Fruit fly (Drosophila melanogaster) whole organism: ENCODE data around the gene Cf2.

ENCODE experiments used
- CG8478 ChIP-seq: fragments of >200 bp; optimal IDR thresholded peaks from 2 replicates; lab custom pipeline; 2018; ENCODE audit warnings: inconsistent platforms
- Dll ChIP-seq: fragments of >200 bp; optimal IDR thresholded peaks from 2 replicates; lab custom pipeline; 2017
- EcR ChIP-seq, 2 experiments: fragments of >200 bp; optimal IDR thresholded peaks; 2 replicates each; lab custom pipeline; 2017; ENCODE audit warnings: missing biosample characterization in 2 of 2, missing genetic modification characterization in 2 of 2, missing genetic modification reagents in 2 of 2
- pan ChIP-seq: fragments of >200 bp; optimal IDR thresholded peaks from 2 replicates; lab custom pipeline; 2017
- psq ChIP-seq: fragments of >200 bp; optimal IDR thresholded peaks from 2 replicates; lab custom pipeline; 2017
- usp ChIP-seq: fragments of >200 bp; optimal IDR thresholded peaks from 2 replicates; lab custom pipeline; 2017; ENCODE audit warnings: missing biosample characterization, missing genetic modification characterization, mixed read lengths

The Cf2 gene

dm6 chr2L:4882131-4883022, 530 bp downstream of the Cf2 start:
- no peak for TF ChIP-seq psq (lab: Kevin White, UChicago)
- no peak for TF ChIP-seq Dll (lab: Kevin White, UChicago)

DNA sequence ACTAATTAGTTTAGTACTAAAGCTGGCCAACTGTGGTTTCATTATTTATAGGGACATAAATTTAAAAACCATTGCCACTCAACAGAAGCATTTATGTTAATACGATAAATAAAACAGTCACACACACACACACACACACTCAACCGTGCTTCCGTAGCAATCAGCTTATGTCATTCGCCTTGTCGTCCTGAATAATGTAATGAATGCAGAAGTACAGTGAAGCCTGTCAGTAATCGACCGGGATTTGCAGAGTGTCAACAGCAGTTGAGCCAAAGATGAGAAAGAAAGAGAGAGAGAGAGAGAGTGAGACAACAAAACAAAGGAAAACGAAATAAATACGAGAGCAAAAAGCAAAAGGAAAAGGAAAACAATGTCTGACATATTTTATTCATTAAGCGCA, 14.5 kb downstream of the Cf2 start:
- no peak for TF ChIP-seq pan (lab: Kevin White, UChicago)
- no peak for TF ChIP-seq psq (lab: Kevin White, UChicago)
- no peak for TF ChIP-seq usp
- TF ChIP-seq Dll (lab: Kevin White, UChicago): no peak
- TF ChIP-seq EcR (GFP tag; optimal IDR thresholded peaks at IDR 0.05; lab: Kevin White, UChicago): no peak

dm6 chr2L:4865400-4865799, 17.5 kb downstream of the Cf2 start:
- no peak for TF ChIP-seq psq (lab: Kevin White, UChicago)
- TF ChIP-seq EcR (GFP tag; optimal IDR thresholded peaks at IDR 0.05; lab: Kevin White, UChicago): no peak
- TF ChIP-seq Dll (lab: Kevin White, UChicago): no peak
- no peak for TF ChIP-seq CG8478 (lab: Kevin White, UChicago)
- TF ChIP-seq pan (lab: Kevin White, UChicago): no peak
- no peak for TF ChIP-seq usp

dm6 chr2L:4861503-4861902, 21.4 kb downstream of the Cf2 start:
- no peak for TF ChIP-seq EcR (GFP tag; optimal IDR thresholded peaks at IDR 0.05; lab: Kevin White, UChicago)
- TF ChIP-seq Dll (lab: Kevin White, UChicago): no peak
- TF ChIP-seq pan (lab: Kevin White, UChicago): no peak
- no peak for TF ChIP-seq usp
- TF ChIP-seq psq (lab: Kevin White, UChicago): no peak
- TF ChIP-seq CG8478 (lab: Kevin White, UChicago): no peak

DNA sequence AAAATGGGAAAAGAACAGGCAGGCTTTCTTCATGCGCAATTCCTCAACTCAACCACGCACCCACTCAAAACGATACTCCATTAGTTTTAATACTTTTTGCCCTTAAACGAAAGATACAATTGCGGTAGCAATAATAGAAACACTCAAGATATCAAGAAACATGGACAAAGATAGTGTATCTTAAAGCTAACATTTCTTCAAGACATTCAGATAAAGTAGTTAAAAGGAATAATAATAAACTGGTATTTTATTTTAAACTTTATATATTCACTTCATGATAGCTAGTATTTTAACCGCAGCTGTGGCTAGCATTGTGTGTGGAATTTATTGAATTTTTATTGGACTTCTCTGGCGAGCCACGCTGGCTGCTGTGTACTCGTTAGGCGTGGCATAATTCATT, 26.8 kb downstream of the Cf2 start:
- no peak for TF ChIP-seq Dll (lab: Kevin White, UChicago)

dm6 chr2L:4854822-4855221, 28.1 kb downstream of the Cf2 start:
- TF ChIP-seq Dll (lab: Kevin White, UChicago): no peak
- no peak for TF ChIP-seq EcR (GFP tag; optimal IDR thresholded peaks at IDR 0.05; lab: Kevin White, UChicago)
- TF ChIP-seq pan (lab: Kevin White, UChicago): no peak
- TF ChIP-seq psq (lab: Kevin White, UChicago): no peak
- no peak for TF ChIP-seq CG8478 (lab: Kevin White, UChicago)
- TF ChIP-seq usp: no peak

- no peak for TF ChIP-seq usp
- no peak for TF ChIP-seq Dll (lab: Kevin White, UChicago)
- no peak for TF ChIP-seq EcR (GFP tag; optimal IDR thresholded peaks at IDR 0.05; lab: Kevin White, UChicago)
- no peak for TF ChIP-seq psq (lab: Kevin White, UChicago)
- no peak for TF ChIP-seq CG8478 (lab: Kevin White, UChicago)
- TF ChIP-seq pan (lab: Kevin White, UChicago): no peak
Observed at dm6 chr2L:4852605-4853102, 30.3 kb downstream of the Cf2 start, which contains the start of gene smog. Gene smog (plus strand): TSS chr2L:4852864.

DNA sequence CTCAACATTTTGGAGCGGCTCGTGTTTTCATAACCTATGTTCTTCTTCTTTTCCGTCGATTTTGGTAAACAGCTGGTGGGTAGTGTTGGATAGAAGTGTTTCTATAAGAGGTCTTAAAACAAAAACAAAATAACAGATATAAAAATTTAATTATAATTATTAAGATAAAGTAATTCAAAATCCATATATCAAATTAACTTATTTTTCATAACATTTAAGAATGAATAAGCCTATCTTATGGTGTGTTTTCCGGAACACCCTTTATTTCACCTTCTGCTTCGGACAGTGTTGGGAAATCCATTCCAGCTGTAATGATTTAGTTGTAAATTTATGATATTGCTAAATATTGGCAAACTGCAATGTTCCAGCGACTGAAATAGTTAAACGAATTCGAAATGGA, 32.6 kb downstream of the Cf2 start, which contains the start of the genes mRpS2 and Mon1:
Gene mRpS2 (minus strand): TSS at position 64 of the 400 bp plus-strand sequence.
Gene Mon1 (plus strand): TSS at position 286 of the 400 bp plus-strand sequence.
- TF ChIP-seq CG8478 (lab: Kevin White, UChicago) (no peak), usp (no peak), Dll (lab: Kevin White, UChicago) (no peak), pan (lab: Kevin White, UChicago) (no peak), psq (lab: Kevin White, UChicago) (no peak), EcR (GFP tag; optimal IDR thresholded peaks at IDR 0.05; lab: Kevin White, UChicago) (no peak)

- TF ChIP-seq psq (lab: Kevin White, UChicago): no peak
- TF ChIP-seq usp: no peak
- no peak for TF ChIP-seq Dll (lab: Kevin White, UChicago)
- no peak for TF ChIP-seq pan (lab: Kevin White, UChicago)
- TF ChIP-seq CG8478 (lab: Kevin White, UChicago): no peak
Observed at dm6 chr2L:4847191-4847853, 35.6 kb downstream of the Cf2 start, which contains the start of the genes mxt and CG11927. Gene mxt (minus strand): TSS chr2L:4847295. Gene CG11927 (plus strand): TSS chr2L:4847766.

- no peak for TF ChIP-seq usp
- TF ChIP-seq EcR (GFP tag; optimal IDR thresholded peaks at IDR 0.05; lab: Kevin White, UChicago): no peak
- TF ChIP-seq Dll (lab: Kevin White, UChicago): no peak
- no peak for TF ChIP-seq pan (lab: Kevin White, UChicago)
- TF ChIP-seq CG8478 (lab: Kevin White, UChicago): no peak
- TF ChIP-seq psq (lab: Kevin White, UChicago): no peak
Observed at dm6 chr2L:4846629-4847125, 36.2 kb downstream of the Cf2 start.

DNA sequence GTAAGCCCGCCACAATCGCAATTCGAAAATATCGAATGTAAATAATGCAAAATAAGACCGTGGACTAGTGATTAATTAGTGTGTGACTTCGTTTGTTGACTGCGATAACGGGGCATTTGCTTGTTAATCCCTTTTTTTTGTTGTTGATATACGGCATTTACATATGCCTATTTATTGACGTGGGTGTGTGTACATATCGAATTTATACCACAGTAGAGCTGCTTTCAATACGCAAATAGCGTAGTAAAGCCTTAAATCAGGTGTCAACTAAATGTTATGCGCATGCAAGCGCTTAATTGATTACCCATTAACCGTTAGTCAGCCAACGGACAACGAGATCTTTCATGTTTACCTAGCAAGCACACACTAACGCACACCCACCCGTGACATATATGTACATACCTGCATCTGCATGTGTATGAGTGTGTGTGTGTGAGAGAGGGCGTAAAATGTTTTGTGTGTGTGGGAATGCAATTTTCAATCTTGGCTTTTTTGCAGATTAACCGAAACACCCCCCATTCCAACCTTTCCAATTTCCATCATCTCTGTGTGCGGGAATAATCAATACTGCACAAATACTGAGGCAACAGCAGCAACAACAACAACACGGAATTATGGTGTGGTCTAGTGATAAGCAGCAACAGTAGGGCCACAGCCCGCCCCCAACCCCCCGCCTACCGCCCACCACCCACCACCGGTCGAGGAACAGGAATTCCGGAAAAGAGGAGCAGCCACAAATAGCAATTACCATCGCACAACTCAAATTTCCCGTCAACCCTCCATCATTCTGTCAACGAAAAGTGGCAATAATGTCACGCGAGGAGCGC, 44.2 kb downstream of the Cf2 start:
- no peak for TF ChIP-seq usp
- no peak for TF ChIP-seq EcR (GFP tag; optimal IDR thresholded peaks at IDR 0.05; lab: Kevin White, UChicago)
- no peak for TF ChIP-seq Dll (lab: Kevin White, UChicago)
- TF ChIP-seq psq (lab: Kevin White, UChicago): no peak
- TF ChIP-seq CG8478 (lab: Kevin White, UChicago): no peak
- TF ChIP-seq pan (lab: Kevin White, UChicago): no peak
